Worm (Caenorhabditis elegans): ENCODE measurements around the gene nbs-1.

DNA sequence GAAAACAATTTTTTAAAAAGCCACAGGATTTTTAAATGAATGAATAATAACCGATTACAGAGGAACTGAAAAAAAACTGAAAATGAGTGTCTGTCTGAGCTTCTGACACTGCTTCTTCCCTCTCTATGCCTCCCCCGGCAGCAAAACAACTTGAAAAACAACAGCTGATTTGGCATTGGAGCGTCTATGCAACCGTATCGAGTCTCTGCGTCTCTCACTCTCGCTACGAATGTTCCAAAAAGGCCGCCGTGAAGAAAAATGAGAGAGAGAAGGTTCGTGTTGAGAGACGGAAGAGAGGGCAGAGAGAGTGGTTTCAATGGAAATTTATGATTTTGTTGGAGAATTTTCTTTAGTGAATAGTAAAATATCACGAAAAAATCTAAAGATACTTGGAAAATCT is 6.8 kb upstream of the nbs-1 start:
- no peak for TF ChIP-seq egl-27 (tag; optimal IDR thresholded peaks at IDR 0.05)
- peak; percentile 49 for TF ChIP-seq snpc-4 (tag; optimal IDR thresholded peaks at IDR 0.05)
- TF ChIP-seq zag-1 (tag; optimal IDR thresholded peaks at IDR 0.05): no peak
- TF ChIP-seq sea-2 (GFP tag; optimal IDR thresholded peaks at IDR 0.05): no peak
- TF ChIP-seq hmg-11 (tag; optimal IDR thresholded peaks at IDR 0.05): peak; percentile 11
- TF ChIP-seq eor-1 (tag; optimal IDR thresholded peaks at IDR 0.05): no peak
- TF ChIP-seq ceh-28 (tag; optimal IDR thresholded peaks at IDR 0.05): no peak
- TF ChIP-seq ZK546.5 (tag; optimal IDR thresholded peaks at IDR 0.05): no peak
- TF ChIP-seq nhr-67 (tag; optimal IDR thresholded peaks at IDR 0.05): no peak
- no peak for TF ChIP-seq nhr-43 (tag; optimal IDR thresholded peaks at IDR 0.05; ENCODE audit: poor library complexity, severe bottlenecking)
